Worm (Caenorhabditis elegans): ENCODE results near the gene sra-30.
A peak's percentile ranks its signal among the peaks of the same experiment; 100 is the strongest.

sra-30 gene

DNA sequence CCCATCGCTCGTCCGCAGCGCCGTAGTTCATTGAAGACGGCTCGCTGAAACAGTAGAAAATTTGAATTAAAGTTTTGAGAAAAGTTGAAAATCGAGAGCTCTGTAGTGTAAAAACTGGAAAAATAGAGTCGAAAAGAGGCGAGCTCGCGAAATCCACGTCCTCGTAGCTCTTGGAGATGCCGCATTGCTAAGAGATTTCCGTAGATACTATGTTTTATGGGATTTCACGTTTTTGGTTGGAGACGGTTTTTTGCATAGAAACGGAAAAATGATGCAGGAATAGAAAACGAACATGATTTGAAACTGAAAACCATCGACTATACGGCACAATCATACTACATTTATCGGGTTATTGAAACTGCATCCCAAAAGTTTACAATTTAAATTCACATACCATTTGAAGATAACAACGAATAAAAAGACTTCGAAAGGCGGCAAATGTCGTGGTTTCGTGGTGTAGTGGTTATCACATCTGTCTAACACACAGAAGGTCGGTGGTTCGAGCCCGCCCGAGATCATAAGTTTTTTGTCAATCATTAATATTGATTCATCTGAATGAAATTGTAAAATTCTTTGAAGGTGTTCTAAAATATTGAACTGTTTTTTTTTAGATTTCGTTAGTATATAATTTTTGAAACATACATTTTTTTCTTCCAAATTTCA is 32.3 kb upstream of the sra-30 start, which contains the start of gene pkd-2:
Gene pkd-2 (minus strand): TSS at position 51 of the 663 bp plus-strand sequence.
- peak; percentile 6 for TF ChIP-seq pqm-1 (tag; optimal IDR thresholded peaks at IDR 0.05)
- TF ChIP-seq snpc-4 (tag; optimal IDR thresholded peaks at IDR 0.05): peak; percentile 79
- TF ChIP-seq lin-39 (tag; optimal IDR thresholded peaks at IDR 0.05): no peak
- no peak for TF ChIP-seq nhr-77 (tag; optimal IDR thresholded peaks at IDR 0.05)
- no peak for TF ChIP-seq eor-1 (tag; optimal IDR thresholded peaks at IDR 0.05)
- peak; percentile 23 for TF ChIP-seq elt-2 (tag; optimal IDR thresholded peaks at IDR 0.05)

DNA sequence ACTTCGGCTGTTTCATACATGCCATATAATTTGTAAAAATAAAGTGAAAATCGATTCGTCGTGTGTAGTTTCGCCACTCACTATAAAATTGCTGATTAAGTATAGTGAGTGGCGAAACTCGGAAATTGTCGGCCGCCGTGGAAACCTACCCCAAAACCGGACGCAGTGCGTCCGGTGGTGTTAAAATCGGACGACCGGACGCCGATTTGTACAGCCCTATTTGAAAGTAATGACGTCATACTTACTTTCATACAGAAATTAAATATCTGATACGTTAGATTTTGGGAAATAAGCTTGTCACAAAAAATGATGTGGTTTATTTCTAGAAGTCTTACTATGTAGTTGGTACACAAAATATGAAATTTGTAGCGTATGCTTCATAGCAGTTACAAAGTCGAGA is 31.4 kb upstream of the sra-30 start:
- TF ChIP-seq snpc-4 (tag; optimal IDR thresholded peaks at IDR 0.05) (peak; percentile 52), ZK546.5 (tag; optimal IDR thresholded peaks at IDR 0.05) (no peak), hmg-11 (tag; optimal IDR thresholded peaks at IDR 0.05) (no peak)

DNA sequence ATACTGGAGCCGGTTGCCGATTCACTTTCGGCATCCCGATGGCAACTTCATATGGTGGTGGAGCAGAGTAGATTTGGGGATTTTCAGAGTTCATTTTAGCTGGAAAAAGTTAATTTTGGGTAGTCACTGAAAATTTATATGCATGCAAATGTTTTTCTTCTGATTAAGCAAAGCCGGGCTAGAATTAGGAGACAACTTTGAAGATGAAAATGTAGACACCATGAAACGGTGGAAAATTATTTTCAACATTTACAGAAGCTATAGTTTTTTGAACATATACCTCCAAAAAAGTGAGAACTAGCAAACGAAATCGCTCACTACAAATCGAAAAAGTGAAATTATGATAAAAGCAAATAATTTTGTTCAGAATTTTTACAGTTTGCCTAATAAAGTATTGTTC is 17.4 kb upstream of the sra-30 start, which contains the start of gene Y40H7A.11:
Gene Y40H7A.11 (minus strand): TSS at position 101 of the 400 bp plus-strand sequence.
- no peak for TF ChIP-seq fkh-10 (GFP tag; optimal IDR thresholded peaks at IDR 0.05)
- TF ChIP-seq aly-2 (tag; optimal IDR thresholded peaks at IDR 0.05): no peak
- no peak for TF ChIP-seq elt-3 (tag; optimal IDR thresholded peaks at IDR 0.05)
- no peak for TF ChIP-seq mdl-1 (tag; optimal IDR thresholded peaks at IDR 0.05)
- TF ChIP-seq zag-1 (tag; optimal IDR thresholded peaks at IDR 0.05): no peak
- TF ChIP-seq nhr-28 (tag; optimal IDR thresholded peaks at IDR 0.05): no peak
- TF ChIP-seq jun-1 (tag; optimal IDR thresholded peaks at IDR 0.05): no peak
- no peak for TF ChIP-seq ztf-4 (tag; optimal IDR thresholded peaks at IDR 0.05)

ce11 chrIV:15215470-15215869 is 12.6 kb upstream of the sra-30 start, which contains the start of gene Y40H7A.10:
TSS of gene Y40H7A.10 (minus strand) at chrIV:15215597.
- TF ChIP-seq mml-1 (tag; optimal IDR thresholded peaks at IDR 0.05) (no peak), elt-2 (tag; optimal IDR thresholded peaks at IDR 0.05) (peak; percentile 70), elt-1 (tag; optimal IDR thresholded peaks at IDR 0.05) (no peak), nhr-12 (tag; optimal IDR thresholded peaks at IDR 0.05) (no peak)

ce11 chrIV:15214694-15215093 is 11.9 kb upstream of the sra-30 start:
- TF ChIP-seq pqm-1 (tag; optimal IDR thresholded peaks at IDR 0.05) (no peak), R02D3.7 (tag; optimal IDR thresholded peaks at IDR 0.05) (no peak), nhr-12 (tag; optimal IDR thresholded peaks at IDR 0.05) (no peak), nhr-23 (tag; optimal IDR thresholded peaks at IDR 0.05) (no peak), tbx-2 (tag; optimal IDR thresholded peaks at IDR 0.05) (no peak), elt-2 (tag; optimal IDR thresholded peaks at IDR 0.05) (no peak), ceh-28 (tag; optimal IDR thresholded peaks at IDR 0.05) (no peak), nhr-76 (tag; optimal IDR thresholded peaks at IDR 0.05) (no peak), zag-1 (tag; optimal IDR thresholded peaks at IDR 0.05) (no peak), lin-15B (tag; optimal IDR thresholded peaks at IDR 0.05) (no peak), egl-27 (tag; optimal IDR thresholded peaks at IDR 0.05) (no peak), aly-2 (tag; optimal IDR thresholded peaks at IDR 0.05) (no peak), nfya-1 (tag; optimal IDR thresholded peaks at IDR 0.05; ENCODE audit: insufficient read depth) (no peak), nhr-28 (tag; optimal IDR thresholded peaks at IDR 0.05) (no peak), ztf-4 (tag; optimal IDR thresholded peaks at IDR 0.05) (no peak), nhr-25 (tag; optimal IDR thresholded peaks at IDR 0.05) (no peak)

DNA sequence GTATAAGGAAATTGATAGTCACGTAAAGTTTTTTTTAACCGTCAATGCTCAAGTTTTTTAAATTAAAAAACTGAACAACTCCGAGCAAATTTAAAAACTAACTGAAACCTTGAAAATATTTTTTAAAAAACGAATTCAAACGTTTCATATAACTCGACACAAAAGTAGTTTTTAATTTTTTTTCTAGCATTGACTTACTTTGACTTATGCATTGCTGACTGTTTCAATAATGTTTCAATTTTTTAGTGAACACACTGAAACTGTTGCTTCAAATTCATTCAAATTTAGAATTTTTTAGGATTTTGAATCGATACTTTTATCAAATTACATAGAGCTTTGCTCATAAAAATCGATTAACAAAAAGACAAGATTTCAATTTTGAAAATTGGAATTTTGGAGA is 7.7 kb upstream of the sra-30 start:
- TF ChIP-seq nhr-11 (tag; optimal IDR thresholded peaks at IDR 0.05) (no peak), sea-2 (GFP tag; optimal IDR thresholded peaks at IDR 0.05) (no peak), nhr-25 (tag; optimal IDR thresholded peaks at IDR 0.05) (no peak), nhr-67 (tag; optimal IDR thresholded peaks at IDR 0.05) (no peak), nhr-76 (tag; optimal IDR thresholded peaks at IDR 0.05) (no peak), ama-1 (optimal IDR thresholded peaks at IDR 0.05) (no peak), lsy-12 (tag; optimal IDR thresholded peaks at IDR 0.05) (no peak), nhr-43 (tag; optimal IDR thresholded peaks at IDR 0.05; ENCODE audit: poor library complexity, severe bottlenecking) (no peak), ztf-11 (tag; optimal IDR thresholded peaks at IDR 0.05) (no peak)

All from whole organism, L3 larva.